Fruit fly (Drosophila melanogaster) whole organism, embryonic: ENCODE results near the gene SrpRbeta.

Experiments
- Atf3 ChIP-seq: fragments of 200-800 bp; sonication (Bioruptor generic); optimal IDR thresholded peaks from 3 replicates; lab custom pipeline; 2016; ENCODE audit warnings: missing biosample characterization, missing genetic modification characterization
- CG10366 ChIP-seq: fragments of 200-800 bp; sonication (Bioruptor generic); IDR thresholded peaks from 2 replicates; pipeline ENCODE4 v1.3.6; 2022; ENCODE audit warnings: missing biosample characterization, missing genetic modification characterization
- CG10959 ChIP-seq: fragments of 200-800 bp; sonication (Bioruptor generic); IDR thresholded peaks from 2 replicates; pipeline ENCODE4 v1.3.6; 2022; ENCODE audit warnings: missing biosample characterization, missing genetic modification characterization
- CG11398 ChIP-seq: fragments of 200-800 bp; sonication (Bioruptor generic); optimal IDR thresholded peaks from 2 replicates; lab custom pipeline; 2016; ENCODE audit warnings: missing biosample characterization, missing genetic modification characterization
- CG11504 ChIP-seq: fragments of 200-800 bp; sonication (Bioruptor generic); optimal IDR thresholded peaks from 3 replicates; lab custom pipeline; 2019; ENCODE audit warnings: missing biosample characterization, mild to moderate bottlenecking, missing genetic modification characterization, moderate library complexity
- CG12104 ChIP-seq: fragments of 200-800 bp; sonication (Bioruptor generic); optimal IDR thresholded peaks from 3 replicates; lab custom pipeline; 2016; ENCODE audit warnings: missing biosample characterization, missing genetic modification characterization
- CG13296 ChIP-seq: fragments of 200-800 bp; sonication (Bioruptor generic); optimal IDR thresholded peaks from 3 replicates; lab custom pipeline; 2018; ENCODE audit warnings: missing biosample characterization, mild to moderate bottlenecking, missing genetic modification characterization
- CG13894 ChIP-seq: fragments of 200-800 bp; sonication (Bioruptor generic); optimal IDR thresholded peaks from 3 replicates; lab custom pipeline; 2018; ENCODE audit warnings: missing biosample characterization, mild to moderate bottlenecking, missing genetic modification characterization, moderate library complexity
- CG14965 ChIP-seq: fragments of 200-800 bp; sonication (Bioruptor generic); optimal IDR thresholded peaks from 2 replicates; lab custom pipeline; 2016; ENCODE audit warnings: missing biosample characterization, missing genetic modification characterization, borderline replicate concordance
- CG15514 ChIP-seq: fragments of 200-800 bp; sonication (Bioruptor generic); optimal IDR thresholded peaks from 3 replicates; lab custom pipeline; 2017; ENCODE audit warnings: missing biosample characterization, missing genetic modification characterization, mild to moderate bottlenecking, moderate library complexity, missing genetic modification reagents
- CG15696 ChIP-seq: fragments of 200-800 bp; sonication (Bioruptor generic); optimal IDR thresholded peaks from 2 replicates; lab custom pipeline; 2019; ENCODE audit warnings: missing biosample characterization, mild to moderate bottlenecking, missing genetic modification characterization, moderate library complexity
- CG17186 ChIP-seq: fragments of 200-800 bp; sonication (Bioruptor generic); optimal IDR thresholded peaks from 3 replicates; lab custom pipeline; 2017; ENCODE audit warnings: missing biosample characterization, missing genetic modification reagents, missing genetic modification characterization
- CG17802 ChIP-seq: fragments of 200-800 bp; sonication (Bioruptor generic); optimal IDR thresholded peaks from 2 replicates; lab custom pipeline; 2018; ENCODE audit warnings: missing biosample characterization, mild to moderate bottlenecking, missing genetic modification characterization, moderate library complexity
- CG17829 ChIP-seq: fragments of 200-800 bp; optimal IDR thresholded peaks from 2 replicates; lab custom pipeline; 2019; ENCODE audit warnings: missing biosample characterization, mild to moderate bottlenecking, missing genetic modification characterization, moderate library complexity
- CG2199 ChIP-seq: fragments of 200-800 bp; sonication (Bioruptor generic); IDR thresholded peaks from 3 replicates; pipeline ENCODE4 v1.3.6; 2022; ENCODE audit warnings: missing biosample characterization, missing genetic modification characterization
- CG31365 ChIP-seq: fragments of 200-800 bp; sonication (Bioruptor generic); optimal IDR thresholded peaks from 2 replicates; lab custom pipeline; 2018; ENCODE audit warnings: missing biosample characterization, mild to moderate bottlenecking, missing genetic modification characterization
- CG32532 ChIP-seq: fragments of 200-800 bp; sonication (Bioruptor generic); IDR thresholded peaks from 2 replicates; pipeline ENCODE4 v1.3.6; 2022; ENCODE audit warnings: missing biosample characterization, missing genetic modification characterization
- CG3838 ChIP-seq: fragments of 200-800 bp; sonication (Bioruptor generic); optimal IDR thresholded peaks from 3 replicates; lab custom pipeline; 2016; ENCODE audit warnings: missing biosample characterization, missing genetic modification characterization
- CG7372 ChIP-seq: fragments of 200-800 bp; sonication (Bioruptor generic); IDR thresholded peaks from 2 replicates; pipeline ENCODE4 v1.3.6; 2022; ENCODE audit warnings: missing biosample characterization, missing genetic modification characterization
- CG7963 ChIP-seq: fragments of 200-800 bp; sonication (Bioruptor generic); IDR thresholded peaks from 3 replicates; pipeline ENCODE4 v1.3.6; 2022; ENCODE audit warnings: missing biosample characterization, missing genetic modification characterization; ENCODE audit not compliant: partially characterized antibody
- CG8290 ChIP-seq, 3 experiments: fragments of 200-800 bp; sonication (Bioruptor generic); optimal IDR thresholded peaks; 2 replicates each; lab custom pipeline; 2016 to 2019; ENCODE audit warnings: missing biosample characterization in 3 of 3, missing genetic modification characterization in 3 of 3, mild to moderate bottlenecking in 2 of 3, moderate library complexity in 1 of 3
- Dad ChIP-seq: fragments of 200-800 bp; sonication (Bioruptor generic); optimal IDR thresholded peaks from 3 replicates; lab custom pipeline; 2016; ENCODE audit warnings: missing biosample characterization, missing genetic modification characterization
- E2f1 ChIP-seq: fragments of 200-800 bp; sonication (Bioruptor generic); IDR thresholded peaks from 2 replicates; pipeline ENCODE4 v1.3.6; 2022; ENCODE audit warnings: missing biosample characterization, missing genetic modification characterization
- Fer1 ChIP-seq: fragments of 200-800 bp; sonication (Bioruptor generic); optimal IDR thresholded peaks from 2 replicates; lab custom pipeline; 2017; ENCODE audit warnings: missing biosample characterization, mild to moderate bottlenecking, missing genetic modification characterization
- Gug ChIP-seq: fragments of 200-800 bp; sonication (Bioruptor generic); IDR thresholded peaks from 4 replicates; pipeline ENCODE4 v1.3.6; 2022; ENCODE audit warnings: missing biosample characterization, missing genetic modification characterization
- HLH54F ChIP-seq: fragments of 200-800 bp; sonication (Bioruptor generic); optimal IDR thresholded peaks from 3 replicates; lab custom pipeline; 2016; ENCODE audit warnings: missing biosample characterization, missing genetic modification characterization
- HLHmδ ChIP-seq: fragments of 200-800 bp; sonication (Bioruptor generic); optimal IDR thresholded peaks from 2 replicates; lab custom pipeline; 2018; ENCODE audit warnings: missing biosample characterization, mild to moderate bottlenecking, missing genetic modification characterization, moderate library complexity
- Hmr ChIP-seq: fragments of 200-800 bp; sonication (Bioruptor generic); optimal IDR thresholded peaks from 3 replicates; lab custom pipeline; 2017; ENCODE audit warnings: mild to moderate bottlenecking, missing biosample characterization, missing genetic modification reagents, missing genetic modification characterization
- Mrtf ChIP-seq: fragments of 200-800 bp; sonication (Bioruptor generic); IDR thresholded peaks from 3 replicates; pipeline ENCODE4 v1.3.6; 2022; ENCODE audit warnings: missing biosample characterization, missing genetic modification characterization
- NC2β ChIP-seq: fragments of 200-800 bp; sonication (Bioruptor generic); optimal IDR thresholded peaks from 2 replicates; lab custom pipeline; 2016; ENCODE audit warnings: missing biosample characterization, missing genetic modification characterization
- Ravus ChIP-seq: fragments of 200-800 bp; sonication (Bioruptor generic); IDR thresholded peaks from 2 replicates; pipeline ENCODE4 v1.3.6; 2022; ENCODE audit warnings: missing biosample characterization, missing genetic modification characterization
- Vsx1 ChIP-seq: fragments of 200-800 bp; sonication (Bioruptor generic); optimal IDR thresholded peaks from 2 replicates; lab custom pipeline; 2017; ENCODE audit warnings: missing biosample characterization, mild to moderate bottlenecking, missing genetic modification characterization, missing genetic modification reagents
- Xrp1 ChIP-seq: fragments of 200-800 bp; sonication (Bioruptor generic); IDR thresholded peaks from 2 replicates; pipeline ENCODE4 v1.3.6; 2022; ENCODE audit warnings: missing biosample characterization, missing genetic modification characterization
- ac ChIP-seq: fragments of 200-800 bp; sonication (Bioruptor generic); optimal IDR thresholded peaks from 3 replicates; lab custom pipeline; 2017; ENCODE audit warnings: missing biosample characterization, mild to moderate bottlenecking, missing genetic modification characterization
- bab2 ChIP-seq: fragments of 200-800 bp; sonication (Bioruptor generic); optimal IDR thresholded peaks from 2 replicates; lab custom pipeline; 2016; ENCODE audit warnings: missing biosample characterization, missing genetic modification characterization
- cad ChIP-seq: fragments of >200 bp; optimal IDR thresholded peaks from 2 replicates; lab custom pipeline; 2017; ENCODE audit warnings: missing biosample characterization, missing genetic modification characterization
- chif ChIP-seq, 2 experiments: fragments of 200-800 bp; sonication (Bioruptor generic); optimal IDR thresholded peaks; 3 replicates each; lab custom pipeline; 2016; ENCODE audit warnings: missing biosample characterization in 2 of 2, missing genetic modification characterization in 2 of 2
- crp ChIP-seq, 2 experiments: fragments of 200-800 bp; sonication (Bioruptor generic); optimal IDR thresholded peaks; 2 replicates in 1 of 2; 3 replicates in 1 of 2; lab custom pipeline; 2017; ENCODE audit warnings: missing biosample characterization in 2 of 2, missing genetic modification characterization in 2 of 2, mild to moderate bottlenecking in 1 of 2, moderate library complexity in 1 of 2
- da ChIP-seq: fragments of 200-800 bp; sonication (Bioruptor generic); optimal IDR thresholded peaks from 2 replicates; lab custom pipeline; 2016; ENCODE audit warnings: missing biosample characterization, missing genetic modification characterization
- en ChIP-seq: fragments of 200-800 bp; sonication (Bioruptor generic); optimal IDR thresholded peaks from 2 replicates; lab custom pipeline; 2016; ENCODE audit warnings: missing biosample characterization, missing genetic modification characterization
- eve ChIP-seq, 2 experiments: fragments of >200 bp; optimal IDR thresholded peaks; 2 replicates each; lab custom pipeline; 2017; ENCODE audit warnings: missing biosample characterization in 2 of 2, missing genetic modification characterization in 2 of 2
- fu2 ChIP-seq: fragments of 200-800 bp; sonication (Bioruptor generic); optimal IDR thresholded peaks from 2 replicates; lab custom pipeline; 2016; ENCODE audit warnings: missing biosample characterization, missing genetic modification characterization
- gt ChIP-seq: fragments of 200-800 bp; sonication (Bioruptor generic); IDR thresholded peaks from 2 replicates; pipeline ENCODE4 v1.3.6; 2022; ENCODE audit warnings: missing biosample characterization, missing genetic modification characterization
- inv ChIP-seq: fragments of 200-800 bp; sonication (Bioruptor generic); IDR thresholded peaks from 2 replicates; pipeline ENCODE4 v1.3.6; 2022; ENCODE audit warnings: missing biosample characterization, missing genetic modification characterization; ENCODE audit not compliant: partially characterized antibody
- lbe ChIP-seq: fragments of 200-800 bp; sonication (Bioruptor generic); optimal IDR thresholded peaks from 2 replicates; lab custom pipeline; 2016; ENCODE audit warnings: missing biosample characterization, mild to moderate bottlenecking, missing genetic modification characterization
- oc ChIP-seq: fragments of 200-800 bp; sonication (Bioruptor generic); optimal IDR thresholded peaks from 2 replicates; lab custom pipeline; 2018; ENCODE audit warnings: missing biosample characterization, mild to moderate bottlenecking, missing genetic modification characterization, moderate library complexity
- prd ChIP-seq, 3 experiments: fragments of >200 bp in 2 of 3; fragments of 200-800 bp in 1 of 3; sonication (Bioruptor generic) in 1 of 3; optimal IDR thresholded peaks in 2 of 3; IDR thresholded peaks in 1 of 3; 2 replicates in 2 of 3; 3 replicates in 1 of 3; pipeline versions ENCODE4 v1.3.6 to Lab custom; 2017 to 2022; ENCODE audit warnings: missing biosample characterization in 1 of 3, missing genetic modification characterization in 1 of 3
- ranshi ChIP-seq: fragments of 200-800 bp; sonication (Bioruptor generic); IDR thresholded peaks from 2 replicates; pipeline ENCODE4 v1.3.6; 2022; ENCODE audit warnings: missing biosample characterization, missing genetic modification characterization
- ro ChIP-seq: fragments of 200-800 bp; sonication (Bioruptor generic); IDR thresholded peaks from 2 replicates; pipeline ENCODE4 v1.3.6; 2022; ENCODE audit warnings: missing biosample characterization, missing genetic modification characterization
- vvl ChIP-seq: fragments of 200-800 bp; sonication (Bioruptor generic); IDR thresholded peaks from 2 replicates; pipeline ENCODE4 v1.3.6; 2022; ENCODE audit warnings: missing biosample characterization, missing genetic modification characterization
- z ChIP-seq: fragments of 200-800 bp; sonication (Bioruptor generic); IDR thresholded peaks from 3 replicates; pipeline ENCODE4 v1.3.6; 2022; ENCODE audit warnings: missing biosample characterization, missing genetic modification characterization

The SrpRbeta gene

DNA sequence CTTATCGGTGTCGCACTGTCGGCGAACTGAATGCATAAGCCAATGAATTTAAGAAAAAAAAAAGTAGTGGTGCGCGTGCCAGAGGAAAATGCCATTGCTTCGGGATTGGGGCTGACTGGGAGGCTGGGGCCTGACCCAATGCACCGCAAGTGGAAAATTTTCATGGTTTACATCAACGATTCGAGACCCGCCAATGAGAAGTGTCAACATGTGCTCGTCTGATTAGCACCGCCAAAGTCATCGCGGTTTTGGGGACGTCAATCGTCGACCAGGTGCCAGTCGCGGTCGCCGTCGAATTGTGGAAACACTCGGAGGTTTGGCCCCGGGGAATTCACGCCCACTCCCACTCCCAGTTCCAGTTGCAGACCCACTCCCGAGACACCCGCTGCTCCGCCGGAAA, 36.3 kb downstream of the SrpRbeta start (continued):
- no peak for TF ChIP-seq eve (GFP tag; optimal IDR thresholded peaks at IDR 0.05; lab: Kevin White, UChicago)
- no peak for TF ChIP-seq CG15696 (tag; lab: Kevin White, UChicago)
- TF ChIP-seq z (GFP tag; lab: Robert Waterston, UW): no peak
- TF ChIP-seq CG17186 (GFP tag; lab: Kevin White, UChicago): no peak
- no peak for TF ChIP-seq ro (GFP tag; lab: Robert Waterston, UW)
- no peak for TF ChIP-seq crp (GFP tag; optimal IDR thresholded peaks at IDR 0.05; lab: Kevin White, UChicago)
- TF ChIP-seq CG10366 (GFP tag; lab: Robert Waterston, UW): no peak; the same call in 1 of the 2 replicates
- peak; percentile 2 for TF ChIP-seq bab2 (GFP tag; lab: Kevin White, UChicago)
- TF ChIP-seq gt (GFP tag; lab: Robert Waterston, UW): no peak
- TF ChIP-seq Gug (GFP tag; lab: Robert Waterston, UW): no peak
- TF ChIP-seq E2f1 (GFP tag; lab: Robert Waterston, UW): no peak
- TF ChIP-seq ranshi (GFP tag; lab: Robert Waterston, UW): no peak; the same call in 1 of the 2 replicates
- no peak for TF ChIP-seq lbe (GFP tag; lab: Kevin White, UChicago)
- TF ChIP-seq CG11398 (GFP tag; lab: Kevin White, UChicago): no peak
- no peak for TF ChIP-seq CG13894 (tag; lab: Kevin White, UChicago)
- TF ChIP-seq CG32532 (GFP tag; lab: Robert Waterston, UW): peak; percentile 20; the same call in 1 of the 2 replicates
- no peak for TF ChIP-seq da (GFP tag; lab: Kevin White, UChicago)
- TF ChIP-seq ac: no peak
- TF ChIP-seq inv: no peak
- no peak for TF ChIP-seq CG12104 (GFP tag; lab: Kevin White, UChicago)
- TF ChIP-seq chif (GFP tag; optimal IDR thresholded peaks at IDR 0.05; lab: Kevin White, UChicago): no peak
- peak; percentile 32 for TF ChIP-seq CG15514 (GFP tag; lab: Kevin White, UChicago)
- no peak for TF ChIP-seq CG17829 (tag; lab: Kevin White, UChicago)
- TF ChIP-seq oc (tag; lab: Kevin White, UChicago): no peak
- no peak for TF ChIP-seq HLH54F
- no peak for TF ChIP-seq Dad (GFP tag; lab: Kevin White, UChicago)
- no peak for TF ChIP-seq Ravus (GFP tag; lab: Robert Waterston, UW)
- TF ChIP-seq CG3838 (GFP tag; lab: Kevin White, UChicago): no peak
- peak; percentile 47 for TF ChIP-seq Hmr
- TF ChIP-seq CG14965 (GFP tag; lab: Kevin White, UChicago): no peak
- TF ChIP-seq NC2β: no peak
- peak; percentile 31 for TF ChIP-seq CG31365 (tag; lab: Kevin White, UChicago)
- TF ChIP-seq fu2 (GFP tag; lab: Kevin White, UChicago): no peak
- no peak for TF ChIP-seq en (GFP tag; lab: Kevin White, UChicago)
- TF ChIP-seq cad: no peak
- no peak for TF ChIP-seq Atf3
- TF ChIP-seq vvl: peak; percentile 43; the same call in 1 of the 2 replicates
- TF ChIP-seq CG10959 (GFP tag; lab: Robert Waterston, UW): no peak
- TF ChIP-seq Vsx1: no peak
- TF ChIP-seq CG11504 (tag; lab: Kevin White, UChicago): no peak
- no peak for TF ChIP-seq Xrp1 (GFP tag; lab: Robert Waterston, UW)
- TF ChIP-seq CG17802 (tag; lab: Kevin White, UChicago): no peak
- TF ChIP-seq HLHmδ (GFP tag; lab: Kevin White, UChicago): no peak
- TF ChIP-seq Fer1 (GFP tag; lab: Kevin White, UChicago): peak; percentile 62
- TF ChIP-seq CG8290 (GFP tag; optimal IDR thresholded peaks at IDR 0.05; lab: Kevin White, UChicago): no peak
- TF ChIP-seq CG8290 (tag; optimal IDR thresholded peaks at IDR 0.05; lab: Kevin White, UChicago): peak in 1 of 2 experiments; percentile 59
- TF ChIP-seq CG7372: no peak
- no peak for TF ChIP-seq CG7963
- TF ChIP-seq Mrtf: no peak
- peak; percentile 44 for TF ChIP-seq CG13296 (GFP tag; lab: Kevin White, UChicago)
- no peak for TF ChIP-seq prd (optimal IDR thresholded peaks at IDR 0.05; lab: Kevin White, UChicago)
- no peak for TF ChIP-seq prd (GFP tag; IDR thresholded peaks at IDR 0.05; lab: Robert Waterston, UW)
- no peak for TF ChIP-seq CG2199 (GFP tag; lab: Robert Waterston, UW)
